Worm (Caenorhabditis elegans) whole organism, midembryonic: ENCODE data around the gene daf-14.

Source experiments
- T22C8.4 ChIP-seq: fragments of 200-800 bp; sonication (Bioruptor generic); IDR thresholded peaks from 2 replicates; pipeline ENCODE4 v1.3.6; 2022; ENCODE audit warnings: missing genetic modification characterization, missing compliant biosample characterization
- cog-1 ChIP-seq: sonication (generic microtip); optimal IDR thresholded peaks from 2 replicates; lab custom pipeline; 2016; ENCODE audit warnings: missing genetic modification characterization, missing compliant biosample characterization
- flt-1 ChIP-seq: fragments of 200-800 bp; sonication (Bioruptor generic); IDR thresholded peaks from 2 replicates; pipeline ENCODE4 v1.3.6; 2022; ENCODE audit warnings: missing genetic modification characterization, missing compliant biosample characterization
- klf-2 ChIP-seq: fragments of 200-800 bp; sonication (Bioruptor generic); conservative IDR thresholded peaks from 2 replicates; pipeline ENCODE4 v1.3.6; 2022; ENCODE audit warnings: missing genetic modification reagents, missing genetic modification characterization, missing compliant biosample characterization
- ref-1 ChIP-seq: fragments of 200-800 bp; sonication (Bioruptor generic); conservative IDR thresholded peaks from 2 replicates; pipeline ENCODE4 v1.3.6; 2022; ENCODE audit warnings: missing genetic modification reagents, missing genetic modification characterization, missing compliant biosample characterization
- tab-1 ChIP-seq: fragments of 200-800 bp; sonication (Bioruptor generic); IDR thresholded peaks from 2 replicates; pipeline ENCODE4 v1.3.6; 2022; ENCODE audit warnings: missing genetic modification characterization, missing compliant biosample characterization
- ztf-23 ChIP-seq: fragments of 200-800 bp; sonication (Bioruptor generic); IDR thresholded peaks from 2 replicates; pipeline ENCODE4 v1.3.6; 2022; ENCODE audit warnings: missing genetic modification reagents, missing genetic modification characterization, missing compliant biosample characterization
- ztf-29 ChIP-seq: fragments of 200-800 bp; sonication (Bioruptor generic); IDR thresholded peaks from 2 replicates; pipeline ENCODE4 v1.3.6; 2022; ENCODE audit warnings: missing genetic modification reagents, missing genetic modification characterization, missing compliant biosample characterization

DNA sequence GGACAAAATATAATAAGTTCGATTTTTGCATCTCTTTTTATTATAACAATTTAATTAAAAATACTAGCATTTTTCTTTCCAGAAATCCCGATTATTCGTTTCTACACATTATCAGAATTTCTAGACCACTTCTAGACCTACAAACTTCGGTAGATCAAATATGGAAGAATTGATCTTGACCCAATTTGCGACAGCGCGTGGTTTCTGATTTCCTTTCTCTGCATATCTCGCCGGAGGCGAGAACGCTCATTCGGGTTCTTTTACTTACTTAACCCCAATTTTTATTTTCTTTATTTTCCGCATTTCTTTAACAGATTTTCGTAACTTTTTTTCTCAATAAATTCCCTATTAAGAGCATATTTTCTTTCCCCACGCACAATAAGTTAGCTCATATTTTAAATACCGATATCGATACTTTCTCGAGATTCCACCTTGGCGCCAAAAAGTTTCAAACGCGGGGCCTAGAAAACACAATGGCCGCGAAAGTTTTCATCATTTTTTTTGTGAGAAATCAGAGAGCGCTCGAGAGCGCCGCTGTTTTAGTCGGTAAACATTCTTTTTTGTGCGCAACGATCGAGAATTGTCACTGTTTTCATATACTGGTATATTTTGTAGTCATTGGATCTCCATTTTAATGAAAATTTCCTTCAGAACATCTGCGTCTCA is 7.8 kb upstream of the daf-14 start:
- no peak for TF ChIP-seq ztf-29 (GFP tag; lab: Robert Waterston, UW)
- no peak for TF ChIP-seq T22C8.4 (GFP tag; lab: Robert Waterston, UW)
- no peak for TF ChIP-seq tab-1
- TF ChIP-seq ref-1 (GFP tag; lab: Robert Waterston, UW), result no peak
- TF ChIP-seq cog-1, result no peak
- no peak for TF ChIP-seq klf-2 (GFP tag; lab: Robert Waterston, UW)
- TF ChIP-seq flt-1 (GFP tag; lab: Robert Waterston, UW), result no peak
- TF ChIP-seq ztf-23 (GFP tag; lab: Robert Waterston, UW), result no peak
